Worm (Caenorhabditis elegans): ENCODE data around the gene exp-1.

exp-1 gene

ce11 chrII:6176154-6176897 is 15.4 kb upstream of the exp-1 start:
- TF ChIP-seq tbx-11 (GFP tag; IDR thresholded peaks at IDR 0.05), result no peak
- no peak for TF ChIP-seq B0310.2 (tag; optimal IDR thresholded peaks at IDR 0.05)
- no peak for TF ChIP-seq sea-1 (GFP tag; conservative IDR thresholded peaks at IDR 0.05)
- no peak for TF ChIP-seq ceh-13 (GFP tag; optimal IDR thresholded peaks at IDR 0.05)
- no peak for TF ChIP-seq ama-1 (optimal IDR thresholded peaks at IDR 0.05)
- no peak for TF ChIP-seq ets-7 (tag; optimal IDR thresholded peaks at IDR 0.05)
- TF ChIP-seq pes-1 (GFP tag; IDR thresholded peaks at IDR 0.05), result no peak
- no peak for TF ChIP-seq scrt-1 (GFP tag; IDR thresholded peaks at IDR 0.05)
- TF ChIP-seq aly-1 (tag; optimal IDR thresholded peaks at IDR 0.05), result no peak
- TF ChIP-seq tbx-37 (GFP tag; conservative IDR thresholded peaks at IDR 0.05), result no peak
- no peak for TF ChIP-seq hnd-1 (tag; optimal IDR thresholded peaks at IDR 0.05)
- no peak for TF ChIP-seq ceh-36 (tag; optimal IDR thresholded peaks at IDR 0.05)
- TF ChIP-seq hmg-4 (GFP tag; optimal IDR thresholded peaks at IDR 0.05), result no peak
- no peak for TF ChIP-seq flt-1 (GFP tag; IDR thresholded peaks at IDR 0.05)

- no peak for TF ChIP-seq tbx-37 (GFP tag; conservative IDR thresholded peaks at IDR 0.05)
- no peak for TF ChIP-seq B0310.2 (tag; optimal IDR thresholded peaks at IDR 0.05)
- no peak for TF ChIP-seq scrt-1 (GFP tag; IDR thresholded peaks at IDR 0.05)
- TF ChIP-seq pes-1 (GFP tag; IDR thresholded peaks at IDR 0.05), result no peak
- no peak for TF ChIP-seq tra-4 (tag; optimal IDR thresholded peaks at IDR 0.05)
- TF ChIP-seq F13C5.2 (tag; optimal IDR thresholded peaks at IDR 0.05), result no peak
- no peak for TF ChIP-seq hnd-1 (tag; optimal IDR thresholded peaks at IDR 0.05)
- no peak for TF ChIP-seq aly-1 (tag; optimal IDR thresholded peaks at IDR 0.05)
- TF ChIP-seq flt-1 (GFP tag; IDR thresholded peaks at IDR 0.05), result no peak
- TF ChIP-seq ceh-13 (GFP tag; optimal IDR thresholded peaks at IDR 0.05), result no peak
- TF ChIP-seq ceh-36 (tag; optimal IDR thresholded peaks at IDR 0.05), result no peak
- no peak for TF ChIP-seq hmbx-1 (tag; optimal IDR thresholded peaks at IDR 0.05)
- TF ChIP-seq hmg-4 (GFP tag; optimal IDR thresholded peaks at IDR 0.05), result no peak
- TF ChIP-seq sea-1 (GFP tag; conservative IDR thresholded peaks at IDR 0.05), result no peak
- no peak for TF ChIP-seq ama-1 (optimal IDR thresholded peaks at IDR 0.05)
- no peak for TF ChIP-seq tbx-11 (GFP tag; IDR thresholded peaks at IDR 0.05)
- no peak for TF ChIP-seq ets-7 (tag; optimal IDR thresholded peaks at IDR 0.05)
These were observed 14.1 kb upstream of the exp-1 start for ce11 chrII:6175027-6175426.

DNA sequence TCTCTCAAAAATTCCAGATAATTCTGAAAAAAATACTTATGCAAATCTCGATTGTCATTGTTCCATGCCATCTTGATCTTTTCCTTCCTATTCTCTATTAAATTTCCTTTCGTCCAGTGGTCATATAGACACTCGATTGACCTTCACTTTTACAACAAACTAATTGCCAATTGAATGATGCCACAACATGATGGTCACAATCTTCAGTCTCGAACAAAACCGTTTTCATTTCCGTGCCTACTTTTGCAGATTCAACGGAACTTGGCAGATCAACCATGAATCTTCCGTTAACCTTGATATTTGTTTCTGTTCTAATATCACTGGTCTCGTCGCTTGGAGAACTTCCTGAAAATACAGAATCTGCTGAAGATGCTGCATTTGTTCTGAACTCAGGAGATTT is 12.5 kb upstream of the exp-1 start, which contains the start of gene F40H3.2:
Gene F40H3.2 (plus strand): TSS at position 250 of the 400 bp plus-strand sequence.
- TF ChIP-seq ets-7 (tag; optimal IDR thresholded peaks at IDR 0.05), result no peak

- TF ChIP-seq F13C5.2 (tag; optimal IDR thresholded peaks at IDR 0.05) (no peak), hmbx-1 (tag; optimal IDR thresholded peaks at IDR 0.05) (no peak), tra-4 (tag; optimal IDR thresholded peaks at IDR 0.05) (no peak), flt-1 (GFP tag; IDR thresholded peaks at IDR 0.05) (no peak), hmg-4 (GFP tag; optimal IDR thresholded peaks at IDR 0.05) (no peak), tbx-37 (GFP tag; conservative IDR thresholded peaks at IDR 0.05) (no peak), ama-1 (optimal IDR thresholded peaks at IDR 0.05) (no peak), aly-1 (tag; optimal IDR thresholded peaks at IDR 0.05) (no peak), B0310.2 (tag; optimal IDR thresholded peaks at IDR 0.05) (no peak), pes-1 (GFP tag; IDR thresholded peaks at IDR 0.05) (no peak), sea-1 (GFP tag; conservative IDR thresholded peaks at IDR 0.05) (no peak), hnd-1 (tag; optimal IDR thresholded peaks at IDR 0.05) (no peak), ceh-36 (tag; optimal IDR thresholded peaks at IDR 0.05) (no peak), ceh-13 (GFP tag; optimal IDR thresholded peaks at IDR 0.05) (no peak), ets-7 (tag; optimal IDR thresholded peaks at IDR 0.05) (no peak), scrt-1 (GFP tag; IDR thresholded peaks at IDR 0.05) (no peak), tbx-11 (GFP tag; IDR thresholded peaks at IDR 0.05) (no peak)
These were observed 10.3 kb upstream of the exp-1 start, which contains the start of gene F40H3.3 for ce11 chrII:6171228-6171627. F40H3.3 (plus strand) TSS chrII:6171507.

DNA sequence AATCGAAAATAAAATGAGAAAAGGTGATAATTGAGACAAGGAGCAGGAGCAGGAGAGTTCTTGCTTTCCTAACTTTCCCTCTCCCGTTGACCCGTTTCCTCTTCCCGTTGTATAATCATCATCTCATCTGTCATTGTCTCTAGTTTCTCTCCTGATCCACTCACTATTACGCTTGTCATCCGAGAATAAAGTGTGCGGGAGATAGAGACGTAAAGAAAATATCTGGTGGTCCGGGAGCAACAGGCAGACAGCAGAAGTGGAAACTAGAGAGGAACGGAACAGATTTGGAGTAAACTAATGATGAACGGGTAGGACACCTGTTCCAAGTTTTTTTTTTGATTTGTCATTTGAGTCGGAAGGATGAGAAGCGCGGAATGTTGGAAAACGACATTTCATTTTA is 9.3 kb upstream of the exp-1 start:
- no peak for TF ChIP-seq tra-4 (tag; optimal IDR thresholded peaks at IDR 0.05)
- TF ChIP-seq tbx-11 (GFP tag; IDR thresholded peaks at IDR 0.05), result no peak
- TF ChIP-seq hnd-1 (tag; optimal IDR thresholded peaks at IDR 0.05), result no peak
- no peak for TF ChIP-seq aly-1 (tag; optimal IDR thresholded peaks at IDR 0.05)
- TF ChIP-seq ama-1 (optimal IDR thresholded peaks at IDR 0.05), result no peak
- no peak for TF ChIP-seq tbx-37 (GFP tag; conservative IDR thresholded peaks at IDR 0.05)

ce11 chrII:6169156-6169555 is 8.3 kb upstream of the exp-1 start, which contains the start of gene hst-3.1:
hst-3.1 (minus strand) TSS chrII:6169256.
- TF ChIP-seq tbx-37 (GFP tag; conservative IDR thresholded peaks at IDR 0.05) (no peak), aly-1 (tag; optimal IDR thresholded peaks at IDR 0.05) (no peak), ama-1 (optimal IDR thresholded peaks at IDR 0.05) (no peak), scrt-1 (GFP tag; IDR thresholded peaks at IDR 0.05) (no peak), tra-4 (tag; optimal IDR thresholded peaks at IDR 0.05) (no peak), hmbx-1 (tag; optimal IDR thresholded peaks at IDR 0.05) (no peak), ceh-36 (tag; optimal IDR thresholded peaks at IDR 0.05) (no peak), hmg-4 (GFP tag; optimal IDR thresholded peaks at IDR 0.05) (no peak)

- TF ChIP-seq ceh-36 (tag; optimal IDR thresholded peaks at IDR 0.05), result no peak
- TF ChIP-seq ceh-13 (GFP tag; optimal IDR thresholded peaks at IDR 0.05), result no peak
- TF ChIP-seq scrt-1 (GFP tag; IDR thresholded peaks at IDR 0.05), result no peak
- no peak for TF ChIP-seq tra-4 (tag; optimal IDR thresholded peaks at IDR 0.05)
- TF ChIP-seq B0310.2 (tag; optimal IDR thresholded peaks at IDR 0.05), result no peak
- no peak for TF ChIP-seq ets-7 (tag; optimal IDR thresholded peaks at IDR 0.05)
- TF ChIP-seq flt-1 (GFP tag; IDR thresholded peaks at IDR 0.05), result no peak
- no peak for TF ChIP-seq hmg-4 (GFP tag; optimal IDR thresholded peaks at IDR 0.05)
- no peak for TF ChIP-seq sea-1 (GFP tag; conservative IDR thresholded peaks at IDR 0.05)
- TF ChIP-seq aly-1 (tag; optimal IDR thresholded peaks at IDR 0.05), result no peak
- TF ChIP-seq tbx-11 (GFP tag; IDR thresholded peaks at IDR 0.05), result no peak
- TF ChIP-seq ama-1 (optimal IDR thresholded peaks at IDR 0.05), result no peak
These were observed 7.8 kb upstream of the exp-1 start for ce11 chrII:6168714-6169113.
